Fruit fly (Drosophila melanogaster) whole organism, embryonic: ENCODE measurements around the gene CG1440.

Source experiments
- CG10959 ChIP-seq: fragments of 200-800 bp; sonication (Bioruptor generic); IDR thresholded peaks from 2 replicates; pipeline ENCODE4 v1.3.6; 2022; ENCODE audit warnings: missing biosample characterization, missing genetic modification characterization
- CG11560 ChIP-seq: fragments of 200-800 bp; sonication (Bioruptor generic); IDR thresholded peaks from 3 replicates; pipeline ENCODE4 v1.3.6; 2022; ENCODE audit warnings: missing biosample characterization, missing genetic modification characterization
- CG12104 ChIP-seq: fragments of 200-800 bp; sonication (Bioruptor generic); optimal IDR thresholded peaks from 3 replicates; lab custom pipeline; 2016; ENCODE audit warnings: missing biosample characterization, missing genetic modification characterization
- CG14014 ChIP-seq: fragments of 200-800 bp; sonication (Bioruptor generic); IDR thresholded peaks from 2 replicates; pipeline ENCODE4 v1.3.6; 2022; ENCODE audit warnings: missing biosample characterization, missing genetic modification characterization
- CG14050 ChIP-seq: fragments of 200-800 bp; sonication (Bioruptor generic); IDR thresholded peaks from 3 replicates; pipeline ENCODE4 v1.3.6; 2022; ENCODE audit warnings: missing biosample characterization, missing genetic modification characterization
- CG17359 ChIP-seq: fragments of 200-800 bp; sonication (Bioruptor generic); optimal IDR thresholded peaks from 3 replicates; lab custom pipeline; 2018; ENCODE audit warnings: missing biosample characterization, mild to moderate bottlenecking, missing genetic modification characterization, moderate library complexity
- CG17385 ChIP-seq: fragments of 200-800 bp; sonication (Bioruptor generic); optimal IDR thresholded peaks from 3 replicates; lab custom pipeline; 2018; ENCODE audit warnings: missing biosample characterization, mild to moderate bottlenecking, missing genetic modification characterization
- CG18619 ChIP-seq: fragments of 200-800 bp; sonication (Bioruptor generic); optimal IDR thresholded peaks from 3 replicates; lab custom pipeline; 2017; ENCODE audit warnings: missing biosample characterization, mild to moderate bottlenecking, missing genetic modification characterization
- CG4282 ChIP-seq: fragments of 200-800 bp; sonication (Bioruptor generic); optimal IDR thresholded peaks from 2 replicates; lab custom pipeline; 2016; ENCODE audit warnings: missing biosample characterization, missing genetic modification characterization
- CG6272 ChIP-seq: fragments of 200-800 bp; sonication (Bioruptor generic); IDR thresholded peaks from 2 replicates; pipeline ENCODE4 v1.3.6; 2022; ENCODE audit warnings: missing biosample characterization, missing genetic modification characterization
- CG7357 ChIP-seq: fragments of 200-800 bp; sonication (Bioruptor generic); IDR thresholded peaks from 3 replicates; pipeline ENCODE4 v1.3.6; 2022; ENCODE audit warnings: missing biosample characterization, missing genetic modification characterization
- CG7372 ChIP-seq: fragments of 200-800 bp; sonication (Bioruptor generic); IDR thresholded peaks from 2 replicates; pipeline ENCODE4 v1.3.6; 2022; ENCODE audit warnings: missing biosample characterization, missing genetic modification characterization
- CG8359 ChIP-seq: fragments of 200-800 bp; sonication (Bioruptor generic); optimal IDR thresholded peaks from 2 replicates; lab custom pipeline; 2017; ENCODE audit warnings: missing biosample characterization, mild to moderate bottlenecking, missing genetic modification characterization, borderline replicate concordance
- CG9215 ChIP-seq: fragments of 200-800 bp; sonication (Bioruptor generic); IDR thresholded peaks from 2 replicates; pipeline ENCODE4 v1.3.6; 2022; ENCODE audit warnings: missing biosample characterization, missing genetic modification characterization
- CG9797 ChIP-seq: fragments of 200-800 bp; sonication (Bioruptor generic); optimal IDR thresholded peaks from 3 replicates; lab custom pipeline; 2018; ENCODE audit warnings: missing biosample characterization, mild to moderate bottlenecking, missing genetic modification characterization
- E2f1 ChIP-seq: fragments of 200-800 bp; sonication (Bioruptor generic); IDR thresholded peaks from 2 replicates; pipeline ENCODE4 v1.3.6; 2022; ENCODE audit warnings: missing biosample characterization, missing genetic modification characterization
- HLH4C ChIP-seq: fragments of 200-800 bp; sonication (Bioruptor generic); IDR thresholded peaks from 3 replicates; pipeline ENCODE4 v1.3.6; 2022; ENCODE audit warnings: missing biosample characterization, missing genetic modification characterization; ENCODE audit not compliant: partially characterized antibody
- Hand ChIP-seq: fragments of 200-800 bp; sonication (Bioruptor generic); optimal IDR thresholded peaks from 2 replicates; lab custom pipeline; 2017; ENCODE audit warnings: mild to moderate bottlenecking, missing biosample characterization, missing genetic modification reagents, missing genetic modification characterization
- NK7.1 ChIP-seq: fragments of 200-800 bp; sonication (Bioruptor generic); optimal IDR thresholded peaks from 3 replicates; lab custom pipeline; 2016; ENCODE audit warnings: missing biosample characterization, missing genetic modification characterization
- Opbp ChIP-seq: fragments of 200-800 bp; sonication (Bioruptor generic); IDR thresholded peaks from 3 replicates; pipeline ENCODE4 v1.3.6; 2022; ENCODE audit warnings: missing biosample characterization, missing genetic modification characterization; ENCODE audit not compliant: partially characterized antibody
- Ravus ChIP-seq: fragments of 200-800 bp; sonication (Bioruptor generic); IDR thresholded peaks from 2 replicates; pipeline ENCODE4 v1.3.6; 2022; ENCODE audit warnings: missing biosample characterization, missing genetic modification characterization
- Sox102F ChIP-seq: fragments of 200-800 bp; sonication (Bioruptor generic); optimal IDR thresholded peaks from 2 replicates; lab custom pipeline; 2018; ENCODE audit warnings: missing biosample characterization, mild to moderate bottlenecking, missing genetic modification characterization, moderate library complexity
- Ssrp ChIP-seq: fragments of 200-800 bp; sonication (Bioruptor generic); optimal IDR thresholded peaks from 2 replicates; lab custom pipeline; 2018; ENCODE audit warnings: missing biosample characterization, mild to moderate bottlenecking, missing genetic modification characterization, moderate library complexity
- TFAM ChIP-seq: fragments of 200-800 bp; sonication (Bioruptor generic); optimal IDR thresholded peaks from 2 replicates; lab custom pipeline; 2017; ENCODE audit warnings: missing biosample characterization, missing genetic modification characterization, inconsistent platforms
- Tbp ChIP-seq: fragments of >200 bp; optimal IDR thresholded peaks from 2 replicates; lab custom pipeline; 2018; ENCODE audit warnings: missing biosample characterization, missing genetic modification characterization
- bbx ChIP-seq: fragments of 200-800 bp; sonication (Bioruptor generic); IDR thresholded peaks from 2 replicates; pipeline ENCODE4 v1.3.6; 2022; ENCODE audit warnings: missing biosample characterization, missing genetic modification characterization; ENCODE audit not compliant: partially characterized antibody
- bigmax ChIP-seq: fragments of 200-800 bp; sonication (Bioruptor generic); optimal IDR thresholded peaks from 2 replicates; lab custom pipeline; 2018; ENCODE audit warnings: missing biosample characterization, mild to moderate bottlenecking, missing genetic modification characterization
- dpn ChIP-seq, 2 experiments: fragments of 200-800 bp; sonication (Bioruptor generic); optimal IDR thresholded peaks; 3 replicates each; lab custom pipeline; 2016; ENCODE audit warnings: missing biosample characterization in 2 of 2, missing genetic modification characterization in 2 of 2
- emc ChIP-seq: fragments of 200-800 bp; sonication (Bioruptor generic); optimal IDR thresholded peaks from 2 replicates; lab custom pipeline; 2016; ENCODE audit warnings: missing biosample characterization, missing genetic modification characterization
- fd96Cb ChIP-seq: fragments of 200-800 bp; sonication (Bioruptor generic); optimal IDR thresholded peaks from 2 replicates; lab custom pipeline; 2018; ENCODE audit warnings: missing biosample characterization, mild to moderate bottlenecking, missing genetic modification characterization, moderate library complexity
- fu2 ChIP-seq: fragments of 200-800 bp; sonication (Bioruptor generic); optimal IDR thresholded peaks from 2 replicates; lab custom pipeline; 2016; ENCODE audit warnings: missing biosample characterization, missing genetic modification characterization
- gcm2 ChIP-seq: fragments of 200-800 bp; sonication (Bioruptor generic); optimal IDR thresholded peaks from 2 replicates; lab custom pipeline; 2016; ENCODE audit warnings: missing biosample characterization, missing genetic modification characterization
- hkb ChIP-seq, 2 experiments: fragments of 200-800 bp in 1 of 2; fragments of >200 bp in 1 of 2; sonication (Bioruptor generic) in 1 of 2; IDR thresholded peaks in 1 of 2; optimal IDR thresholded peaks in 1 of 2; 2 replicates each; pipeline versions ENCODE4 v1.3.6 to Lab custom; 2017 to 2022; ENCODE audit warnings: missing biosample characterization in 1 of 2, missing genetic modification characterization in 1 of 2
- jigr1 ChIP-seq: fragments of 200-800 bp; sonication (Bioruptor generic); IDR thresholded peaks from 3 replicates; pipeline ENCODE4 v1.3.6; 2022; ENCODE audit warnings: missing biosample characterization, missing genetic modification characterization
- lov ChIP-seq, 2 experiments: fragments of 200-800 bp in 1 of 2; fragments of >200 bp in 1 of 2; sonication (Bioruptor generic) in 1 of 2; IDR thresholded peaks in 1 of 2; optimal IDR thresholded peaks in 1 of 2; 2 replicates in 1 of 2; 3 replicates in 1 of 2; pipeline versions ENCODE4 v1.3.6 to Lab custom; 2017 to 2022; ENCODE audit warnings: missing biosample characterization in 1 of 2, missing genetic modification characterization in 1 of 2
- mam ChIP-seq: fragments of 200-800 bp; sonication (Bioruptor generic); optimal IDR thresholded peaks from 3 replicates; lab custom pipeline; 2016; ENCODE audit warnings: missing biosample characterization, missing genetic modification characterization
- mld ChIP-seq: fragments of 200-800 bp; sonication (Bioruptor generic); IDR thresholded peaks from 3 replicates; pipeline ENCODE4 v1.3.6; 2022; ENCODE audit warnings: missing biosample characterization, missing genetic modification characterization; ENCODE audit not compliant: partially characterized antibody
- nom ChIP-seq: fragments of 200-800 bp; sonication (Bioruptor generic); optimal IDR thresholded peaks from 2 replicates; lab custom pipeline; 2017; ENCODE audit warnings: missing biosample characterization, missing genetic modification characterization, mild to moderate bottlenecking, moderate library complexity, missing genetic modification reagents
- odd ChIP-seq: fragments of 200-800 bp; sonication (Bioruptor generic); optimal IDR thresholded peaks from 2 replicates; lab custom pipeline; 2017; ENCODE audit warnings: missing biosample characterization, mild to moderate bottlenecking, missing genetic modification characterization
- otp ChIP-seq: fragments of 200-800 bp; sonication (Bioruptor generic); IDR thresholded peaks from 3 replicates; pipeline ENCODE4, ENCODE4 v1.3.6; 2022; ENCODE audit warnings: missing biosample characterization, missing genetic modification characterization
- p53 ChIP-seq: fragments of 200-800 bp; sonication (Bioruptor generic); optimal IDR thresholded peaks from 2 replicates; lab custom pipeline; 2016; ENCODE audit warnings: missing biosample characterization, missing genetic modification characterization
- prd ChIP-seq, 3 experiments: fragments of >200 bp in 2 of 3; fragments of 200-800 bp in 1 of 3; sonication (Bioruptor generic) in 1 of 3; optimal IDR thresholded peaks in 2 of 3; IDR thresholded peaks in 1 of 3; 2 replicates in 2 of 3; 3 replicates in 1 of 3; pipeline versions ENCODE4 v1.3.6 to Lab custom; 2017 to 2022; ENCODE audit warnings: missing biosample characterization in 1 of 3, missing genetic modification characterization in 1 of 3
- row ChIP-seq: fragments of 200-800 bp; sonication (Bioruptor generic); IDR thresholded peaks from 3 replicates; pipeline ENCODE4 v1.3.6; 2022; ENCODE audit warnings: missing biosample characterization, missing genetic modification characterization
- ssp ChIP-seq: fragments of 200-800 bp; sonication (Bioruptor generic); IDR thresholded peaks from 2 replicates; pipeline ENCODE4 v1.3.6; 2022; ENCODE audit warnings: missing biosample characterization, missing genetic modification characterization
- tap ChIP-seq: fragments of 200-800 bp; optimal IDR thresholded peaks from 3 replicates; lab custom pipeline; 2019; ENCODE audit warnings: missing biosample characterization, mild to moderate bottlenecking, missing genetic modification characterization, moderate library complexity
- toy ChIP-seq: fragments of 200-800 bp; sonication (Bioruptor generic); IDR thresholded peaks from 2 replicates; pipeline ENCODE4 v1.3.6; 2022; ENCODE audit warnings: missing biosample characterization, missing genetic modification characterization
- trh ChIP-seq: fragments of 200-800 bp; sonication (Bioruptor generic); optimal IDR thresholded peaks from 2 replicates; lab custom pipeline; 2016; ENCODE audit warnings: missing biosample characterization, missing genetic modification characterization

CG1440 gene

dm6 chrX:8398177-8399018 is 38.5 kb upstream of the CG1440 start, which contains the start of gene CG10555 (continued):
- TF ChIP-seq CG8359 (GFP tag; lab: Kevin White, UChicago) (no peak), prd (optimal IDR thresholded peaks at IDR 0.05; lab: Kevin White, UChicago) (no peak), prd (GFP tag; IDR thresholded peaks at IDR 0.05; lab: Robert Waterston, UW) (peak; percentile 93), CG14014 (GFP tag; lab: Robert Waterston, UW) (peak; percentile 73), CG17385 (peak; percentile 8), gcm2 (GFP tag; lab: Kevin White, UChicago) (peak; percentile 71), CG4282 (GFP tag; lab: Kevin White, UChicago) (peak; percentile 92), Sox102F (GFP tag; lab: Kevin White, UChicago) (peak; percentile 90), Tbp (GFP tag; lab: Kevin White, UChicago) (no peak), hkb (optimal IDR thresholded peaks at IDR 0.05; lab: Kevin White, UChicago) (peak; percentile 95), hkb (GFP tag; IDR thresholded peaks at IDR 0.05; lab: Robert Waterston, UW) (peak; percentile 82), CG7372 (GFP tag; lab: Robert Waterston, UW) (peak; percentile 84), bigmax (no peak), CG9797 (GFP tag; lab: Kevin White, UChicago) (no peak), mld (GFP tag; lab: Robert Waterston, UW) (peak; percentile 47; the same call in 1 of the 3 replicates), NK7.1 (peak; percentile 46), CG10959 (GFP tag; lab: Robert Waterston, UW) (peak; percentile 94), CG12104 (peak; percentile 75), HLH4C (GFP tag; lab: Robert Waterston, UW) (peak; percentile 84), fu2 (GFP tag; lab: Kevin White, UChicago) (peak; percentile 90), Opbp (GFP tag; lab: Robert Waterston, UW) (peak; percentile 78), CG17359 (tag; lab: Kevin White, UChicago) (peak; percentile 57), Ssrp (tag; lab: Kevin White, UChicago) (peak; percentile 93), CG14050 (GFP tag; lab: Robert Waterston, UW) (peak; percentile 82), lov (optimal IDR thresholded peaks at IDR 0.05; lab: Kevin White, UChicago) (no peak), lov (GFP tag; IDR thresholded peaks at IDR 0.05; lab: Robert Waterston, UW) (peak; percentile 86), nom (GFP tag; lab: Kevin White, UChicago) (no peak), Hand (GFP tag; lab: Kevin White, UChicago) (peak; percentile 52), CG9215 (GFP tag; lab: Robert Waterston, UW) (peak; percentile 85), CG11560 (tag; lab: Robert Waterston, UW) (peak; percentile 67; the same call in 2 of the 3 replicates), CG6272 (GFP tag; lab: Robert Waterston, UW) (peak; percentile 80), toy (GFP tag; lab: Robert Waterston, UW) (peak; percentile 58; the same call in 1 of the 2 replicates), CG18619 (GFP tag; lab: Kevin White, UChicago) (peak; percentile 76), otp (peak; percentile 74), ssp (GFP tag; lab: Robert Waterston, UW) (peak; percentile 82), row (GFP tag; lab: Robert Waterston, UW) (peak; percentile 92), bbx (GFP tag; lab: Robert Waterston, UW) (peak; percentile 69), fd96Cb (tag; lab: Kevin White, UChicago) (peak; percentile 80), p53 (GFP tag; lab: Kevin White, UChicago) (peak; percentile 41), jigr1 (peak; percentile 72; the same call in 2 of the 3 replicates), Ravus (peak; percentile 16; the same call in 1 of the 2 replicates), dpn (GFP tag; optimal IDR thresholded peaks at IDR 0.05; lab: Kevin White, UChicago) (peak; percentile 46 to 87), odd (no peak), emc (GFP tag; lab: Kevin White, UChicago) (peak; percentile 63), E2f1 (GFP tag; lab: Robert Waterston, UW) (peak; percentile 83), trh (GFP tag; lab: Kevin White, UChicago) (no peak), TFAM (GFP tag; lab: Kevin White, UChicago) (no peak), tap (peak; percentile 25), mam (GFP tag; lab: Kevin White, UChicago) (peak; percentile 59), CG7357 (GFP tag; lab: Robert Waterston, UW) (peak; percentile 86)
